Fruit fly (Drosophila melanogaster): ENCODE measurements around the gene CG16888.

Gene CG16888

DNA sequence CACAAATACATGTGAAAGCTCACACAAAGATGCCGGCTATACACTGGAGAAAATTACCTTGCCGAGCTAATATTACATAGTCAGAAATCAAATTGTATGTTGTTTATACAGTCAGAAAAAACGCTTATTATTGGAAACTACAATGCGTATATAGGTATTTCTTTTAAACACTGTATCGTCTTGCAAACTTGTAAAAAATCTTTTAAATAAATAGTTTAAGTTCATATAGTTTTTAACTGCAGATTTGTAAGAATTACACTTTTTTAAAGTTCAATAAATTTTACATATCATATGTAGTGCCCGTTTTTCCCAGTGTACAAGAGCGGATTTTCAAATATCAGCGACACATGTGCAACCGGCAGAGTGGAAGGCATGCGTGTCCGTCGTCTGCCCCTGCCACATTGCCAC lies 26.7 kb upstream of the CG16888 start (continued):
- no peak for TF ChIP-seq D (optimal IDR thresholded peaks at IDR 0.05)
- peak; percentile 69 for TF ChIP-seq D (GFP tag; optimal IDR thresholded peaks at IDR 0.05)
- peak; percentile 66 for TF ChIP-seq nerfin-1 (tag; optimal IDR thresholded peaks at IDR 0.05)
- TF ChIP-seq CG10431 (GFP tag; optimal IDR thresholded peaks at IDR 0.05): peak; percentile 28
- TF ChIP-seq CG15696 (tag; optimal IDR thresholded peaks at IDR 0.05): peak; percentile 60
- no peak for TF ChIP-seq CG34224 (GFP tag; IDR thresholded peaks at IDR 0.05; ENCODE audit: partially characterized antibody)
- TF ChIP-seq fd64A (GFP tag; optimal IDR thresholded peaks at IDR 0.05): no peak
- peak; percentile 90 for TF ChIP-seq CG12104 (GFP tag; optimal IDR thresholded peaks at IDR 0.05)
- no peak for TF ChIP-seq ham (GFP tag; IDR thresholded peaks at IDR 0.05)
- peak; percentile 62 for TF ChIP-seq NK7.1 (GFP tag; optimal IDR thresholded peaks at IDR 0.05)
- TF ChIP-seq chif (GFP tag; optimal IDR thresholded peaks at IDR 0.05): peak; percentile 77 to 82
- TF ChIP-seq Sox102F (GFP tag; optimal IDR thresholded peaks at IDR 0.05): peak; percentile 90
- peak; percentile 66; the same call in 1 of the 2 replicates for TF ChIP-seq CG1024 (GFP tag; IDR thresholded peaks at IDR 0.05)
- peak; percentile 39 for TF ChIP-seq dm (GFP tag; optimal IDR thresholded peaks at IDR 0.05)
- TF ChIP-seq gsb (GFP tag; IDR thresholded peaks at IDR 0.05): 0 out of 2 replicates have a peak, but pooled peaks have one; percentile 38
- TF ChIP-seq CG6791 (GFP tag; IDR thresholded peaks at IDR 0.05; ENCODE audit: partially characterized antibody): no peak
- peak; percentile 17 for TF ChIP-seq CG3995 (GFP tag; optimal IDR thresholded peaks at IDR 0.05)
- TF ChIP-seq pzg (GFP tag; optimal IDR thresholded peaks at IDR 0.05): no peak
- peak; percentile 68 for TF ChIP-seq ATbp (GFP tag; optimal IDR thresholded peaks at IDR 0.05)
- TF ChIP-seq Optix (GFP tag; IDR thresholded peaks at IDR 0.05): no peak; the same call in 2 of the 3 replicates
- TF ChIP-seq Tbp (GFP tag; optimal IDR thresholded peaks at IDR 0.05): no peak
- TF ChIP-seq pho (GFP tag; optimal IDR thresholded peaks at IDR 0.05): peak; percentile 72
- 0 out of 2 replicates have a peak, but pooled peaks have one; percentile 3 for TF ChIP-seq NFAT (GFP tag; IDR thresholded peaks at IDR 0.05)
- TF ChIP-seq CG32772 (GFP tag; IDR thresholded peaks at IDR 0.05): peak; percentile 59
- TF ChIP-seq Dp (GFP tag; optimal IDR thresholded peaks at IDR 0.05): no peak
- peak in 1 of 3 experiments; percentile 5 for TF ChIP-seq Stat92E (GFP tag; optimal IDR thresholded peaks at IDR 0.05)
- TF ChIP-seq CG13296 (GFP tag; optimal IDR thresholded peaks at IDR 0.05): peak; percentile 23
- TF ChIP-seq cwo (GFP tag; optimal IDR thresholded peaks at IDR 0.05): peak; percentile 70
- TF ChIP-seq CG9437 (GFP tag; optimal IDR thresholded peaks at IDR 0.05): peak; percentile 73
- TF ChIP-seq CG1529 (GFP tag; optimal IDR thresholded peaks at IDR 0.05): peak; percentile 67
- no peak for TF ChIP-seq abd-A (tag; optimal IDR thresholded peaks at IDR 0.05)
- peak; percentile 2 for TF ChIP-seq CG6854 (GFP tag; optimal IDR thresholded peaks at IDR 0.05)
- TF ChIP-seq CG10274 (GFP tag; optimal IDR thresholded peaks at IDR 0.05): peak; percentile 23
- peak; percentile 74 for TF ChIP-seq Hmr (GFP tag; optimal IDR thresholded peaks at IDR 0.05)
- TF ChIP-seq CG13287 (GFP tag; IDR thresholded peaks at IDR 0.05; ENCODE audit: partially characterized antibody): no peak
- TF ChIP-seq Poxn (GFP tag; IDR thresholded peaks at IDR 0.05): peak; percentile 33; the same call in 1 of the 2 replicates
- no peak for TF ChIP-seq sim (GFP tag; IDR thresholded peaks at IDR 0.05)
- TF ChIP-seq amos (GFP tag; IDR thresholded peaks at IDR 0.05; ENCODE audit: partially characterized antibody): no peak
- no peak for TF ChIP-seq C15 (GFP tag; IDR thresholded peaks at IDR 0.05)
- peak; percentile 79 for TF ChIP-seq CG6689 (GFP tag; IDR thresholded peaks at IDR 0.05)
- TF ChIP-seq corto (GFP tag; optimal IDR thresholded peaks at IDR 0.05): peak; percentile 67
- TF ChIP-seq Antp (GFP tag; optimal IDR thresholded peaks at IDR 0.05): peak; percentile 65
- no peak for TF ChIP-seq exex (tag; optimal IDR thresholded peaks at IDR 0.05)
- no peak for TF ChIP-seq CG4360 (GFP tag; IDR thresholded peaks at IDR 0.05)
- no peak for TF ChIP-seq CG17186 (GFP tag; optimal IDR thresholded peaks at IDR 0.05)
- TF ChIP-seq E2f2 (GFP tag; IDR thresholded peaks at IDR 0.05): peak; percentile 67
- no peak for TF ChIP-seq Lim3 (GFP tag; IDR thresholded peaks at IDR 0.05)
- TF ChIP-seq TFAM (GFP tag; optimal IDR thresholded peaks at IDR 0.05): no peak
- TF ChIP-seq Mrtf (GFP tag; IDR thresholded peaks at IDR 0.05): peak; percentile 44; the same call in 1 of the 3 replicates
- TF ChIP-seq ara (GFP tag; IDR thresholded peaks at IDR 0.05): no peak; the same call in 1 of the 2 replicates
- no peak for TF ChIP-seq Sin3A (optimal IDR thresholded peaks at IDR 0.05)

All from whole organism, embryonic.